Worm (Caenorhabditis elegans): ENCODE measurements around the gene nhr-137.
A peak's percentile ranks its signal among the peaks of the same experiment; 100 is the strongest.

Gene nhr-137

DNA sequence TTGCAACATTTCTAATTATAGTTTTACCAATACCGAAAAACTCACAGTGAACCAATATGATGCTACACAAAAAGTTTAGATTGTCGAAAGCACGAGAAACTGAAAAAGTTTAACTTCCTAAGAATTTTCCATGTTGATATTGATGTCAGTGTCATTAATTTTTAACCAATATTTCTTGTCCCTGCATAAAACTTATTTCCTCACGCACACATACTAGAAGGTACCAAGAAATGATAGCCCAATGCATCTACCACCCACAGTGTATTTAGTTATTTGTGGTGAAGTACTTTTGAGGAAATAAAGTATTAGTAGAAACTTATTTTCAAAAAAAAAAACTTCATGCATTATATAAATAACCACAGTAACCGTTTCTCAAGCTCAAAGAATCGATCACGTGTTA lies 37.4 kb downstream of the nhr-137 start, which contains the start of gene aexr-2 (continued):
- no peak for TF ChIP-seq ceh-44 (GFP tag; IDR thresholded peaks at IDR 0.05)
- TF ChIP-seq mdt-29 (GFP tag; IDR thresholded peaks at IDR 0.05), result no peak

DNA sequence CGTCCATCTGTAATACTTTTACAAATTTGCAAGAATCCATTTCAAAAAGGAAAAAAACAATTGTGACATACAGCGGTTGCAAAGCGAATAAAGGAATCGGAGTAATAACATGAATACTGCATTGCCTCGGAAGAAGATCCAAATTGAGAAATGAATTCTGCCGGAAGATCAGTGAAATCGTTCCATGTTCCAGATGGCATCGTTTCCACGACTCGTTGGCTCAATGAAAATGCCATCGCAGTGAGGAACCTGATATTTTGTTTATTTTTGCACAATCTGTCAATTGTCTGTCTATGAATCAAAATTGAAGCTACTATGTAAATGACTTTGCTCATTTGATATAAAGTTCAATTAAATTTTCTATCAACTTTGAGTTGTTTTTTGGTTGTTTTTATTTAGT lies 38.2 kb downstream of the nhr-137 start:
- TF ChIP-seq nhr-237 (tag; optimal IDR thresholded peaks at IDR 0.05) (no peak), aha-1 (tag) (peak; percentile 97)

DNA sequence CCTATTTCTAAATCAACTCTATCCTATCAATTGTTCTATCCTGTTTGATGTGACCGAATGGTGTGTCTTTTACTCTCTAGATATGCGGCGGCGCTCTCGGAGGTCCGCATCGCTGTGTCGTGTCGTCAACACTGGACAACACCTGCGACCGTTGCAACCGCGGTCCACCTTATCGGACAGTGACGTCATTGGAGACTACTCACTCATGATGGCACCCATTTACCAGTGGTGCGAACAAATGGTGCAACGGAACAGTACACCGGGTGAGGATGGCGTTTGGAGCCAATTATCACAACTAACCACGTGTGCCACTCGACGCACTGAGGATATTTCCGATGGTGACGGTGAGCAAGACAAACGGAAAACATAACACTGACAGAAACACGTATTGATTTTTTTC lies 43.5 kb downstream of the nhr-137 start:
- TF ChIP-seq aha-1 (tag) (peak; percentile 44), lir-3 (tag; optimal IDR thresholded peaks at IDR 0.05) (no peak), unc-62 (GFP tag; optimal IDR thresholded peaks at IDR 0.05 in 1 of 2) (peak in 1 of 2 experiments; percentile 18), unc-62 (tag; optimal IDR thresholded peaks at IDR 0.05) (no peak)

DNA sequence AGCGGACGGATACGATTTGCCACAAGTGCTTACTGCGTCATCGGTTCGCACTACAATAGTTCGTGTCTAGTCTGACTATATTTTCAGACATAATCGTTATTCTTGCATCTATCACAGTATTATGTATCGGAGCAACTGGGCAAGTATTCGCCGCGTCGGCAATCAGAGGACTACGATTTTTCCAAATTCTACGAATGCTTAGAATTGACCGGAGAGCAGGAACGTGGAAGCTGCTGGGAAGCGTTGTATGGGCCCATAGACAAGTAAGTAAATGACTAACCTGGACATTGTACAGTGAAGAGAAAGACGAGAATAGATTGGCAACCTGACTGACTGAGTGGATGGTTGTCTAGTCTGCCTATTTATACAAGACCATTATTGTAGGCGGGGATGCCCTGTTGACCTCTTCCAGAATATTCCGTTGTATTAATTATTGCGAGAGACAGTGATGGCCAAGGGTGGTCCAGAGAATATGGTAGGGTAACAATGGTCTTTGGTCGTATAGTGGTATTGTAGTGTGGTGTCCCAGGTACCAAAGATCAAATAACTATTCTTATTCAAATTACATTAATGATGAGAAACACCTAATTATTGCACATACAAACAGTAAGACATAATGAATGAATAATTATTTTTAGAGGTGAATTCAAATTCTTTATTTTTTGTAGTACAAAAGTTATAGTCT lies 46.1 kb downstream of the nhr-137 start, which contains the start of gene clec-266:
TSS of gene clec-266 (minus strand) at position 364 of the 685 bp plus-strand sequence.
- TF ChIP-seq unc-62 (GFP tag; optimal IDR thresholded peaks at IDR 0.05 in 1 of 2) (peak in 1 of 2 experiments; percentile 53), unc-62 (tag; optimal IDR thresholded peaks at IDR 0.05) (no peak), F10B5.3 (tag; optimal IDR thresholded peaks at IDR 0.05) (no peak)

DNA sequence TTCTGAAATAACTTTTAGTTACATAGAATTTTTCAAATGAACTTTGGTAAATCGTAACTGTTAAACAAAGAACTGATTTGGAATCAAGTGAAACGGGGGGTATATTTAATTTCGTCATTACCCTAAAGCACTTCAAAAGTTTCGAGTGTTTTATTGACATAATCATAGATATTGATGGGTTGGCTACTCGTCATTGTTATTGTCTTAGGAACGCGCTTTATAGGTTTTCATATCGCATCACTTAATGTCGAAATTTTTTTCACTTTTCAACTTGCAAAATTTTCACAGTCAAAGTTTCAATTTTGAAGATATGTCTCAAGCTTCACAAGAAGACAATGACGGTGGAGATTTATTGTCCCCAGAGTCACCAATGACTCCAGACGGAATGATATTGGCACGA lies 50.1 kb downstream of the nhr-137 start, which contains the start of gene kqt-1:
TSS of gene kqt-1 (plus strand) at position 301 of the 400 bp plus-strand sequence.
- TF ChIP-seq ZK546.5 (tag; optimal IDR thresholded peaks at IDR 0.05), result no peak
- TF ChIP-seq ama-1 (optimal IDR thresholded peaks at IDR 0.05), result no peak
- TF ChIP-seq ceh-62 (tag; optimal IDR thresholded peaks at IDR 0.05), result no peak
- no peak for TF ChIP-seq nhr-11 (tag; optimal IDR thresholded peaks at IDR 0.05)
- no peak for TF ChIP-seq dmd-9 (GFP tag; IDR thresholded peaks at IDR 0.05)
- no peak for TF ChIP-seq fkh-10 (GFP tag; optimal IDR thresholded peaks at IDR 0.05)
- TF ChIP-seq F26F4.8 (GFP tag; conservative IDR thresholded peaks at IDR 0.05), result no peak
- no peak for TF ChIP-seq attf-4 (tag; optimal IDR thresholded peaks at IDR 0.05)
- TF ChIP-seq Y48G9A.11 (GFP tag; IDR thresholded peaks at IDR 0.05), result no peak
- TF ChIP-seq egl-27 (tag; optimal IDR thresholded peaks at IDR 0.05), result no peak
- no peak for TF ChIP-seq nhr-237 (tag; optimal IDR thresholded peaks at IDR 0.05)
- no peak for TF ChIP-seq ztf-7 (tag; optimal IDR thresholded peaks at IDR 0.05)
- no peak for TF ChIP-seq lin-38 (GFP tag; IDR thresholded peaks at IDR 0.05)
- no peak for TF ChIP-seq nhr-102 (tag; optimal IDR thresholded peaks at IDR 0.05)

DNA sequence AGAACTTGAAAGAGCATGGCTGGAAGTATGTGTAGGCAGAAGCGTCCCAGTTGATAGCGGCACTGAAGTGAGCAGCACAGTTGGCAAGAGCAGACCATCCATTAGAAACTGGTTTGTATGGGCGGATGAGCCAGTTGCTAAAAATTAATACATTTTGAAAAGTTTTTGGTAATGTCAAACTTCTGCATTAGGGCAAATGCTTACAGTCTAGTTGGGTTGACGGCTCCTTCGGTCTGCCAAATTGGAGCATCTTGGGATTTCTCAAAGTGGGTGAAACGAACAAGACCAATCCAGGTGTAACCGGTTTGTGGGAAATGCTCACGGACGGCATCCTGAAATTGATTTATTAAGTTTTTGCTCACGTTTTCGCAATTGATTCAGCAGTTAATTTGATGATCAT lies 51.2 kb downstream of the nhr-137 start:
- no peak for TF ChIP-seq Y75B8A.6 (GFP tag; IDR thresholded peaks at IDR 0.05)
- no peak for TF ChIP-seq aha-1 (tag)
- no peak for TF ChIP-seq pha-4 (GFP tag; IDR thresholded peaks at IDR 0.05)
- TF ChIP-seq pha-4 (tag; optimal IDR thresholded peaks at IDR 0.05), result no peak
- TF ChIP-seq nhr-25 (tag; optimal IDR thresholded peaks at IDR 0.05; ENCODE audit: borderline replicate concordance, insufficient read depth), result no peak
- TF ChIP-seq rbr-2 (tag; optimal IDR thresholded peaks at IDR 0.05), result no peak
- no peak for TF ChIP-seq nhr-76 (tag; optimal IDR thresholded peaks at IDR 0.05)
- TF ChIP-seq F26F4.8 (GFP tag; conservative IDR thresholded peaks at IDR 0.05), result no peak
- no peak for TF ChIP-seq spr-1 (tag; optimal IDR thresholded peaks at IDR 0.05)
- no peak for TF ChIP-seq ceh-28 (tag; optimal IDR thresholded peaks at IDR 0.05)
- TF ChIP-seq ceh-82 (tag; optimal IDR thresholded peaks at IDR 0.05), result no peak

DNA sequence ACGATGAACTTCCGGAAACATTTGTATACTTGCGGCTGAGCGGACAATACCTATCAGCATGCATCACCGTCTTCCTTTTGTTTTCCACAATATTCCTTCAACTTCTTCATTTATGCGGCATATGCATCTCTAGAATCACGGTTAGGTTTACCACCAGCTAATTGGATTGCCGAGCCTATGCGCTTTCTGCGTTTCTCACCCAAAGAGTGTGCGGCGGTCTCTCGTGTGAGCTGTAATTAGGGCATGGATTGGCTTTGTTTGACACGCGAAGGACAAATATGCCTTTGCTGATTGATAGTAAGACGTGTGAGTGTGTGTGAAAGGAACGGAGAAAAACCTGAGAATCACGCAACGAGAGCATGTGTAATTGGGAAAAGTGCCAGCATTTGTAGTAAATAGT lies 55.3 kb downstream of the nhr-137 start:
- TF ChIP-seq dmd-9 (GFP tag; IDR thresholded peaks at IDR 0.05) (no peak), hlh-30 (tag; optimal IDR thresholded peaks at IDR 0.05; ENCODE audit: insufficient read depth) (no peak), hmg-1.1 (GFP tag; IDR thresholded peaks at IDR 0.05) (no peak), hif-1 (tag; optimal IDR thresholded peaks at IDR 0.05) (no peak), snpc-4 (tag; optimal IDR thresholded peaks at IDR 0.05) (no peak), spr-1 (tag; optimal IDR thresholded peaks at IDR 0.05) (no peak), zip-11 (GFP tag; IDR thresholded peaks at IDR 0.05) (no peak), nhr-76 (tag; optimal IDR thresholded peaks at IDR 0.05) (no peak), ZK546.5 (tag; optimal IDR thresholded peaks at IDR 0.05) (no peak), unc-39 (tag; optimal IDR thresholded peaks at IDR 0.05) (no peak), ceh-62 (tag; optimal IDR thresholded peaks at IDR 0.05) (no peak), R02D3.7 (tag; optimal IDR thresholded peaks at IDR 0.05) (no peak), F37D6.2 (tag; optimal IDR thresholded peaks at IDR 0.05) (no peak), nhr-6 (tag; optimal IDR thresholded peaks at IDR 0.05) (no peak), ceh-20 (GFP tag; IDR thresholded peaks at IDR 0.05) (no peak), tra-1 (GFP tag; IDR thresholded peaks at IDR 0.05) (no peak)

Measured in whole organism, L4 larva.